Worm (Caenorhabditis elegans): Measurements from ENCODE around the gene gpa-11.

Gene gpa-11

ce11 chrII:4297259-4297658 is 50.3 kb downstream of the gpa-11 start:
- TF ChIP-seq hlh-13 (GFP tag; optimal IDR thresholded peaks at IDR 0.05) (no peak), ceh-34 (tag; optimal IDR thresholded peaks at IDR 0.05) (no peak), nfya-1 (tag; optimal IDR thresholded peaks at IDR 0.05) (no peak), hlh-6 (tag; optimal IDR thresholded peaks at IDR 0.05) (no peak), unc-86 (tag; optimal IDR thresholded peaks at IDR 0.05) (no peak), nhr-232 (tag; optimal IDR thresholded peaks at IDR 0.05) (no peak), ama-1 (optimal IDR thresholded peaks at IDR 0.05) (no peak), ceh-45 (GFP tag; IDR thresholded peaks at IDR 0.05) (no peak), nhr-11 (tag; optimal IDR thresholded peaks at IDR 0.05) (no peak), ahr-1 (tag; optimal IDR thresholded peaks at IDR 0.05) (no peak), ceh-22 (tag; optimal IDR thresholded peaks at IDR 0.05) (no peak), ceh-24 (tag; optimal IDR thresholded peaks at IDR 0.05) (no peak), hlh-8 (tag; optimal IDR thresholded peaks at IDR 0.05) (no peak)

ce11 chrII:4299227-4299703 is 52.3 kb downstream of the gpa-11 start, which contains the start of gene sco-1:
TSS of gene sco-1 (plus strand) at chrII:4299653.
- TF ChIP-seq lin-11 (tag; optimal IDR thresholded peaks at IDR 0.05) (no peak), ceh-30 (tag; optimal IDR thresholded peaks at IDR 0.05) (no peak), K09A11.1 (tag; optimal IDR thresholded peaks at IDR 0.05; ENCODE audit: insufficient read depth) (peak; percentile 13), K02D7.2 (tag; optimal IDR thresholded peaks at IDR 0.05) (no peak), ets-4 (tag; optimal IDR thresholded peaks at IDR 0.05) (peak; percentile 92), nhr-232 (tag; optimal IDR thresholded peaks at IDR 0.05) (no peak), hlh-15 (tag; optimal IDR thresholded peaks at IDR 0.05) (no peak), C08G9.2 (tag; optimal IDR thresholded peaks at IDR 0.05) (peak; percentile 88), hlh-13 (GFP tag; optimal IDR thresholded peaks at IDR 0.05) (no peak), eyg-1 (tag; optimal IDR thresholded peaks at IDR 0.05) (no peak), tbx-7 (tag; optimal IDR thresholded peaks at IDR 0.05) (peak; percentile 58), C38D4.7 (GFP tag; optimal IDR thresholded peaks at IDR 0.05) (no peak), ttx-3 (tag; optimal IDR thresholded peaks at IDR 0.05) (no peak), ahr-1 (tag; optimal IDR thresholded peaks at IDR 0.05) (peak; percentile 6), tbx-2 (tag; optimal IDR thresholded peaks at IDR 0.05) (peak; percentile 86), T23F11.4 (GFP tag; optimal IDR thresholded peaks at IDR 0.05) (no peak), ceh-6 (GFP tag; optimal IDR thresholded peaks at IDR 0.05) (no peak), ceh-22 (tag; optimal IDR thresholded peaks at IDR 0.05) (no peak), unc-55 (GFP tag; optimal IDR thresholded peaks at IDR 0.05) (peak; percentile 63), ceh-19 (GFP tag; optimal IDR thresholded peaks at IDR 0.05) (no peak), ceh-34 (tag; optimal IDR thresholded peaks at IDR 0.05) (peak; percentile 87), unc-3 (GFP tag; conservative IDR thresholded peaks at IDR 0.05) (no peak), unc-3 (tag; optimal IDR thresholded peaks at IDR 0.05) (peak; percentile 36), rnt-1 (tag; optimal IDR thresholded peaks at IDR 0.05) (peak; percentile 83), unc-42 (tag; optimal IDR thresholded peaks at IDR 0.05) (peak; percentile 71), zip-5 (tag; optimal IDR thresholded peaks at IDR 0.05) (peak; percentile 44), ceh-31 (tag; optimal IDR thresholded peaks at IDR 0.05) (peak; percentile 95), ceh-14 (tag; optimal IDR thresholded peaks at IDR 0.05) (peak; percentile 71), sdc-2 (tag; optimal IDR thresholded peaks at IDR 0.05) (no peak), ama-1 (optimal IDR thresholded peaks at IDR 0.05) (no peak), syd-9 (tag; optimal IDR thresholded peaks at IDR 0.05) (no peak), elt-4 (tag; optimal IDR thresholded peaks at IDR 0.05) (no peak), dmd-4 (tag; optimal IDR thresholded peaks at IDR 0.05; ENCODE audit: borderline replicate concordance) (no peak), fkh-10 (GFP tag; optimal IDR thresholded peaks at IDR 0.05) (no peak), sox-2 (GFP tag; IDR thresholded peaks at IDR 0.05) (no peak), Y22D7AL.16 (tag; optimal IDR thresholded peaks at IDR 0.05) (no peak), hlh-30 (tag; optimal IDR thresholded peaks at IDR 0.05; ENCODE audit: insufficient read depth) (no peak), pqm-1 (tag; optimal IDR thresholded peaks at IDR 0.05) (peak; percentile 48), nhr-11 (tag; optimal IDR thresholded peaks at IDR 0.05) (no peak), pag-3 (tag; optimal IDR thresholded peaks at IDR 0.05; ENCODE audit: borderline replicate concordance) (no peak), ztf-16 (tag; optimal IDR thresholded peaks at IDR 0.05) (peak; percentile 41), dve-1 (tag; optimal IDR thresholded peaks at IDR 0.05) (peak; percentile 76), pha-4 (tag; optimal IDR thresholded peaks at IDR 0.05) (no peak), gmeb-2 (tag; optimal IDR thresholded peaks at IDR 0.05) (no peak), ceh-48 (tag; optimal IDR thresholded peaks at IDR 0.05) (peak; percentile 11)

Measured in whole organism, late embryonic.